Worm (Caenorhabditis elegans): ENCODE measurements around the gene npr-26.

- peak; percentile 23 for TF ChIP-seq lin-13 (GFP tag; optimal IDR thresholded peaks at IDR 0.05)
- TF ChIP-seq nhr-25 (tag; optimal IDR thresholded peaks at IDR 0.05): no peak
- TF ChIP-seq egl-27 (tag; optimal IDR thresholded peaks at IDR 0.05): no peak
- TF ChIP-seq unc-39 (tag; optimal IDR thresholded peaks at IDR 0.05): no peak
- peak in 1 of 2 experiments; percentile 86 for TF ChIP-seq lsy-2 (tag; optimal IDR thresholded peaks at IDR 0.05)
- TF ChIP-seq mdl-1 (tag; optimal IDR thresholded peaks at IDR 0.05): no peak
- no peak for TF ChIP-seq dmd-4 (tag; optimal IDR thresholded peaks at IDR 0.05)
- no peak for TF ChIP-seq ztf-11 (tag; optimal IDR thresholded peaks at IDR 0.05)
Observed at ce11 chrIV:17461222-17461707, 43.6 kb upstream of the npr-26 start, which contains the start of gene rif-1.1.

Data from whole organism, L2 larva.